Worm (Caenorhabditis elegans) whole organism, L3 larva: ENCODE measurements around the gene mes-2.
A peak's percentile ranks its signal among the peaks of the same experiment; 100 is the strongest.

ENCODE experiments used
- R02D3.7 ChIP-seq: fragments of 150-350 bp; optimal IDR thresholded peaks from 2 replicates; lab custom pipeline; 2014; ENCODE audit warnings: missing biosample characterization, missing genetic modification characterization
- aly-2 ChIP-seq: fragments of 150-350 bp; optimal IDR thresholded peaks from 2 replicates; lab custom pipeline; 2014; ENCODE audit warnings: missing biosample characterization, missing genetic modification characterization
- ama-1 ChIP-seq: fragments of 150-350 bp; optimal IDR thresholded peaks from 2 replicates; lab custom pipeline; 2018
- ceh-16 ChIP-seq: sonication (generic microtip); optimal IDR thresholded peaks from 2 replicates; lab custom pipeline; 2017; ENCODE audit warnings: missing biosample characterization, missing genetic modification characterization
- ceh-28 ChIP-seq: fragments of 150-350 bp; optimal IDR thresholded peaks from 2 replicates; lab custom pipeline; 2014; ENCODE audit warnings: missing biosample characterization, missing genetic modification reagents, missing genetic modification characterization
- ceh-82 ChIP-seq: fragments of 150-350 bp; optimal IDR thresholded peaks from 2 replicates; lab custom pipeline; 2014; ENCODE audit warnings: missing biosample characterization, missing genetic modification characterization
- ceh-9 ChIP-seq: sonication (generic microtip); optimal IDR thresholded peaks from 2 replicates; lab custom pipeline; 2018; ENCODE audit warnings: missing biosample characterization, missing genetic modification characterization
- daf-12 ChIP-seq: fragments of 150-350 bp; optimal IDR thresholded peaks from 2 replicates; lab custom pipeline; 2014; ENCODE audit warnings: missing biosample characterization, missing genetic modification reagents, missing genetic modification characterization
- egl-27 ChIP-seq: sonication (generic microtip); optimal IDR thresholded peaks from 4 replicates; lab custom pipeline; 2017; ENCODE audit warnings: missing biosample characterization, missing genetic modification reagents, missing genetic modification characterization
- egl-5 ChIP-seq: fragments of 150-350 bp; optimal IDR thresholded peaks from 2 replicates; lab custom pipeline; 2017; ENCODE audit warnings: missing biosample characterization, missing genetic modification reagents, missing genetic modification characterization, inconsistent platforms
- elt-1 ChIP-seq: fragments of 150-350 bp; optimal IDR thresholded peaks from 2 replicates; lab custom pipeline; 2014; ENCODE audit warnings: missing biosample characterization, missing genetic modification characterization
- elt-2 ChIP-seq: sonication (generic microtip); optimal IDR thresholded peaks from 2 replicates; lab custom pipeline; 2016; ENCODE audit warnings: missing genetic modification reagents, mild to moderate bottlenecking, missing genetic modification characterization, missing compliant biosample characterization
- elt-3 ChIP-seq, 3 experiments: fragments of 150-350 bp in 1 of 3; sonication (generic microtip) in 2 of 3; optimal IDR thresholded peaks; 2 replicates in 2 of 3; 4 replicates in 1 of 3; lab custom pipeline; 2014 to 2017; ENCODE audit warnings: missing biosample characterization in 3 of 3, missing genetic modification characterization in 3 of 3
- eor-1 ChIP-seq, 2 experiments: fragments of 150-350 bp; optimal IDR thresholded peaks; 2 replicates each; lab custom pipeline; 2014 to 2018; ENCODE audit warnings: missing biosample characterization in 2 of 2, missing genetic modification characterization in 2 of 2
- fkh-10 ChIP-seq: sonication (generic microtip); optimal IDR thresholded peaks from 2 replicates; lab custom pipeline; 2017; ENCODE audit warnings: missing biosample characterization, missing genetic modification reagents, missing genetic modification characterization
- fkh-2 ChIP-seq: fragments of 150-350 bp; optimal IDR thresholded peaks from 2 replicates; lab custom pipeline; 2014; ENCODE audit warnings: missing biosample characterization, missing genetic modification reagents, missing genetic modification characterization
- fos-1 ChIP-seq: fragments of 150-350 bp; optimal IDR thresholded peaks from 2 replicates; lab custom pipeline; 2014; ENCODE audit warnings: missing biosample characterization, missing genetic modification characterization
- hmg-11 ChIP-seq: sonication (generic microtip); optimal IDR thresholded peaks from 2 replicates; lab custom pipeline; 2016; ENCODE audit warnings: missing genetic modification characterization, missing compliant biosample characterization
- jun-1 ChIP-seq: fragments of 150-350 bp; optimal IDR thresholded peaks from 2 replicates; lab custom pipeline; 2014; ENCODE audit warnings: missing biosample characterization, missing genetic modification reagents, missing genetic modification characterization
- lin-15B ChIP-seq: fragments of 150-350 bp; optimal IDR thresholded peaks from 2 replicates; lab custom pipeline; 2014; ENCODE audit warnings: missing biosample characterization, missing genetic modification characterization
- lin-39 ChIP-seq: fragments of 150-350 bp; optimal IDR thresholded peaks from 2 replicates; lab custom pipeline; 2018; ENCODE audit warnings: missing biosample characterization, missing genetic modification reagents, missing genetic modification characterization
- lsy-12 ChIP-seq: sonication (generic microtip); optimal IDR thresholded peaks from 2 replicates; lab custom pipeline; 2016; ENCODE audit warnings: mild to moderate bottlenecking, missing genetic modification characterization, missing compliant biosample characterization
- mdl-1 ChIP-seq: fragments of 150-350 bp; optimal IDR thresholded peaks from 2 replicates; lab custom pipeline; 2014; ENCODE audit warnings: missing biosample characterization, missing genetic modification characterization
- mml-1 ChIP-seq: fragments of 150-350 bp; sonication (generic microtip); optimal IDR thresholded peaks from 3 replicates; lab custom pipeline; 2014; ENCODE audit warnings: missing biosample characterization, missing genetic modification characterization
- nfya-1 ChIP-seq: sonication (generic microtip); optimal IDR thresholded peaks from 2 replicates; lab custom pipeline; 2017; ENCODE audit warnings: missing genetic modification characterization, mild to moderate bottlenecking, missing compliant biosample characterization, antibody characterized with exemption, moderate library complexity; ENCODE audit not compliant: insufficient read depth
- nhr-11 ChIP-seq: fragments of 150-350 bp; optimal IDR thresholded peaks from 2 replicates; lab custom pipeline; 2014; ENCODE audit warnings: missing biosample characterization, missing genetic modification characterization
- nhr-12 ChIP-seq: fragments of 150-350 bp; optimal IDR thresholded peaks from 2 replicates; lab custom pipeline; 2014; ENCODE audit warnings: missing biosample characterization, missing genetic modification characterization
- nhr-237 ChIP-seq: fragments of 150-350 bp; optimal IDR thresholded peaks from 2 replicates; lab custom pipeline; 2014; ENCODE audit warnings: missing biosample characterization, missing genetic modification characterization
- nhr-25 ChIP-seq: sonication (generic microtip); optimal IDR thresholded peaks from 2 replicates; lab custom pipeline; 2017; ENCODE audit warnings: missing biosample characterization, missing genetic modification characterization
- nhr-28 ChIP-seq: fragments of 150-350 bp; optimal IDR thresholded peaks from 2 replicates; lab custom pipeline; 2014; ENCODE audit warnings: missing biosample characterization, missing genetic modification characterization
- nhr-43 ChIP-seq: sonication (generic microtip); optimal IDR thresholded peaks from 2 replicates; lab custom pipeline; 2016; ENCODE audit warnings: mild to moderate bottlenecking, missing genetic modification characterization, missing compliant biosample characterization; ENCODE audit not compliant: poor library complexity, severe bottlenecking
- nhr-67 ChIP-seq: fragments of 150-350 bp; optimal IDR thresholded peaks from 2 replicates; lab custom pipeline; 2014; ENCODE audit warnings: missing biosample characterization, missing genetic modification characterization
- nhr-76 ChIP-seq: fragments of 150-350 bp; sonication (generic microtip); optimal IDR thresholded peaks from 5 replicates; lab custom pipeline; 2014; ENCODE audit warnings: missing biosample characterization, missing genetic modification characterization
- nhr-77 ChIP-seq: fragments of 150-350 bp; optimal IDR thresholded peaks from 2 replicates; lab custom pipeline; 2014; ENCODE audit warnings: missing biosample characterization, missing genetic modification characterization
- pha-4 ChIP-seq: fragments of 150-350 bp; optimal IDR thresholded peaks from 2 replicates; lab custom pipeline; 2014; ENCODE audit warnings: missing biosample characterization, missing genetic modification reagents, missing genetic modification characterization
- pqm-1 ChIP-seq: fragments of 150-350 bp; optimal IDR thresholded peaks from 2 replicates; lab custom pipeline; 2017; ENCODE audit warnings: missing biosample characterization, missing genetic modification characterization, inconsistent platforms
- sea-2 ChIP-seq: fragments of 150-350 bp; sonication (generic microtip); optimal IDR thresholded peaks from 4 replicates; lab custom pipeline; 2014; ENCODE audit warnings: missing biosample characterization, missing genetic modification reagents, missing genetic modification characterization
- skn-1 ChIP-seq: fragments of 150-350 bp; optimal IDR thresholded peaks from 2 replicates; lab custom pipeline; 2014; ENCODE audit warnings: missing biosample characterization, missing genetic modification characterization
- snpc-4 ChIP-seq: fragments of 150-350 bp; optimal IDR thresholded peaks from 2 replicates; lab custom pipeline; 2014; ENCODE audit warnings: missing biosample characterization, missing genetic modification characterization
- tbx-2 ChIP-seq: sonication (generic microtip); optimal IDR thresholded peaks from 2 replicates; lab custom pipeline; 2016; ENCODE audit warnings: mild to moderate bottlenecking, missing genetic modification characterization, missing compliant biosample characterization
- zag-1 ChIP-seq: fragments of 150-350 bp; optimal IDR thresholded peaks from 2 replicates; lab custom pipeline; 2014; ENCODE audit warnings: missing biosample characterization, missing genetic modification characterization
- ztf-11 ChIP-seq: fragments of 150-350 bp; optimal IDR thresholded peaks from 2 replicates; lab custom pipeline; 2014; ENCODE audit warnings: missing biosample characterization, missing genetic modification characterization
- ztf-4 ChIP-seq: fragments of 150-350 bp; optimal IDR thresholded peaks from 2 replicates; lab custom pipeline; 2014; ENCODE audit warnings: missing biosample characterization, missing genetic modification characterization

mes-2 gene

ce11 chrII:14359007-14359406, 24.8 kb upstream of the mes-2 start:
- TF ChIP-seq aly-2 (tag; lab: Kevin White, UChicago) (no peak), ceh-16 (no peak), hmg-11 (tag; lab: Kevin White, UChicago) (no peak), egl-5 (tag; lab: Kevin White, UChicago) (no peak), nhr-67 (tag; lab: Kevin White, UChicago) (no peak), mdl-1 (tag; lab: Kevin White, UChicago) (no peak), eor-1 (tag; optimal IDR thresholded peaks at IDR 0.05; lab: Kevin White, UChicago) (no peak), nhr-77 (tag; lab: Kevin White, UChicago) (no peak), nhr-43 (no peak), nhr-237 (no peak), ztf-4 (tag; lab: Kevin White, UChicago) (no peak), nhr-25 (tag; lab: Kevin White, UChicago) (no peak), nhr-12 (tag; lab: Kevin White, UChicago) (no peak)

ce11 chrII:14360675-14361074, 23.1 kb upstream of the mes-2 start:
- TF ChIP-seq tbx-2 (tag; lab: Kevin White, UChicago): no peak
- TF ChIP-seq nhr-43: no peak
- no peak for TF ChIP-seq nhr-25 (tag; lab: Kevin White, UChicago)
- TF ChIP-seq nfya-1 (tag; lab: Kevin White, UChicago): no peak
- no peak for TF ChIP-seq hmg-11 (tag; lab: Kevin White, UChicago)
- no peak for TF ChIP-seq lsy-12 (tag; lab: Kevin White, UChicago)
- TF ChIP-seq fkh-2 (tag; lab: Kevin White, UChicago): no peak
- TF ChIP-seq ceh-9 (tag; lab: Kevin White, UChicago): no peak
- TF ChIP-seq elt-2: no peak

ce11 chrII:14361719-14362118, 22.1 kb upstream of the mes-2 start, which contains the start of gene tebp-1:
Gene tebp-1 (plus strand): TSS chrII:14362019.
- no peak for TF ChIP-seq ceh-16
- TF ChIP-seq fkh-2 (tag; lab: Kevin White, UChicago): no peak
- no peak for TF ChIP-seq lin-39
- no peak for TF ChIP-seq nhr-76
- TF ChIP-seq elt-3 (tag; optimal IDR thresholded peaks at IDR 0.05; lab: Kevin White, UChicago): no peak
- TF ChIP-seq ceh-9 (tag; lab: Kevin White, UChicago): no peak
- TF ChIP-seq pha-4 (tag; lab: Kevin White, UChicago): no peak
- TF ChIP-seq ztf-4 (tag; lab: Kevin White, UChicago): no peak
- no peak for TF ChIP-seq nhr-77 (tag; lab: Kevin White, UChicago)
- no peak for TF ChIP-seq nhr-237
- TF ChIP-seq ceh-28 (tag; lab: Kevin White, UChicago): no peak
- no peak for TF ChIP-seq ama-1
- TF ChIP-seq, all 47 proteins: peak for 0

- no peak for TF ChIP-seq nhr-11 (tag; lab: Kevin White, UChicago)
- no peak for TF ChIP-seq ceh-82
- no peak for TF ChIP-seq eor-1 (tag; optimal IDR thresholded peaks at IDR 0.05; lab: Kevin White, UChicago)
- TF ChIP-seq lin-39: peak; percentile 71
- peak; percentile 77 for TF ChIP-seq pha-4 (tag; lab: Kevin White, UChicago)
- no peak for TF ChIP-seq ceh-16
- no peak for TF ChIP-seq nhr-76
- no peak for TF ChIP-seq mdl-1 (tag; lab: Kevin White, UChicago)
- no peak for TF ChIP-seq ztf-4 (tag; lab: Kevin White, UChicago)
- TF ChIP-seq nhr-12 (tag; lab: Kevin White, UChicago): no peak
- TF ChIP-seq nhr-67 (tag; lab: Kevin White, UChicago): no peak
- no peak for TF ChIP-seq snpc-4 (tag; lab: Kevin White, UChicago)
- no peak for TF ChIP-seq fkh-2 (tag; lab: Kevin White, UChicago)
- TF ChIP-seq egl-5 (tag; lab: Kevin White, UChicago): no peak
- TF ChIP-seq fkh-10: no peak
- TF ChIP-seq sea-2 (GFP tag; lab: Kevin White, UChicago): no peak
- TF ChIP-seq pqm-1: no peak
- no peak for TF ChIP-seq R02D3.7 (tag; lab: Kevin White, UChicago)
- no peak for TF ChIP-seq nhr-25 (tag; lab: Kevin White, UChicago)
- peak; percentile 70 for TF ChIP-seq lin-15B (tag; lab: Kevin White, UChicago)
- TF ChIP-seq nhr-43: no peak
- TF ChIP-seq tbx-2 (tag; lab: Kevin White, UChicago): no peak
- no peak for TF ChIP-seq egl-27 (tag; lab: Kevin White, UChicago)
- no peak for TF ChIP-seq daf-12 (tag; lab: Kevin White, UChicago)
- no peak for TF ChIP-seq jun-1 (tag; lab: Kevin White, UChicago)
- peak; percentile 18 for TF ChIP-seq elt-2
- TF ChIP-seq elt-3 (tag; optimal IDR thresholded peaks at IDR 0.05; lab: Kevin White, UChicago): no peak
- no peak for TF ChIP-seq ztf-11
- TF ChIP-seq hmg-11 (tag; lab: Kevin White, UChicago): peak; percentile 66
- TF ChIP-seq nhr-77 (tag; lab: Kevin White, UChicago): no peak
- TF ChIP-seq zag-1 (tag; lab: Kevin White, UChicago): no peak
- no peak for TF ChIP-seq aly-2 (tag; lab: Kevin White, UChicago)
- TF ChIP-seq nhr-28 (tag; lab: Kevin White, UChicago): no peak
- no peak for TF ChIP-seq lsy-12 (tag; lab: Kevin White, UChicago)
- TF ChIP-seq ceh-9 (tag; lab: Kevin White, UChicago): no peak
- no peak for TF ChIP-seq fos-1
- no peak for TF ChIP-seq elt-1
- TF ChIP-seq skn-1: peak; percentile 13
- TF ChIP-seq nfya-1 (tag; lab: Kevin White, UChicago): peak; percentile 73
- TF ChIP-seq mml-1 (tag; lab: Kevin White, UChicago): no peak
Measured at ce11 chrII:14365182-14365751, 18.5 kb upstream of the mes-2 start, which contains the start of gene imb-2. Gene imb-2 (plus strand): TSS chrII:14365701.
